Fruit fly (Drosophila melanogaster): ENCODE results near the gene PTPMT1.

PTPMT1 gene

dm6 chr3R:23757912-23758607, at the start of gene PTPMT1, which contains the start of gene Hrd3 (continued):
- peak; percentile 99 for TF ChIP-seq tio (GFP tag; optimal IDR thresholded peaks at IDR 0.05)
- no peak for TF ChIP-seq h (optimal IDR thresholded peaks at IDR 0.05)
- TF ChIP-seq ATbp (GFP tag; optimal IDR thresholded peaks at IDR 0.05), result peak; percentile 96
- TF ChIP-seq CG10321 (GFP tag; IDR thresholded peaks at IDR 0.05), result peak; percentile 70
- TF ChIP-seq Adf1 (GFP tag; IDR thresholded peaks at IDR 0.05), result peak; percentile 79
- TF ChIP-seq CG8388 (GFP tag; optimal IDR thresholded peaks at IDR 0.05), result peak; percentile 97
- TF ChIP-seq CG18764 (GFP tag; optimal IDR thresholded peaks at IDR 0.05), result peak; percentile 96
- peak; percentile 93 for TF ChIP-seq CG3726 (GFP tag; IDR thresholded peaks at IDR 0.05)
- peak; percentile 98 for TF ChIP-seq caup (GFP tag; optimal IDR thresholded peaks at IDR 0.05; ENCODE audit: severe bottlenecking)
- peak; percentile 83 for TF ChIP-seq ERR (GFP tag; optimal IDR thresholded peaks at IDR 0.05)
- peak; percentile 92 for TF ChIP-seq CG7357 (GFP tag; IDR thresholded peaks at IDR 0.05)
- TF ChIP-seq luna (GFP tag; optimal IDR thresholded peaks at IDR 0.05), result peak; percentile 82
- peak; percentile 86 for TF ChIP-seq CG17912 (GFP tag; optimal IDR thresholded peaks at IDR 0.05)
- TF ChIP-seq Med (GFP tag), result peak; percentile 99
- TF ChIP-seq gcm (GFP tag; optimal IDR thresholded peaks at IDR 0.05), result peak; percentile 97
- TF ChIP-seq CG3838 (GFP tag; optimal IDR thresholded peaks at IDR 0.05), result peak; percentile 97
- peak; percentile 98 for TF ChIP-seq chn (GFP tag; optimal IDR thresholded peaks at IDR 0.05)
- TF ChIP-seq kay (GFP tag; optimal IDR thresholded peaks at IDR 0.05), result peak; percentile 98
- TF ChIP-seq Rx (GFP tag; IDR thresholded peaks at IDR 0.05), result peak; percentile 89; the same call in 1 of the 2 replicates
- TF ChIP-seq D19B (GFP tag; optimal IDR thresholded peaks at IDR 0.05), result peak; percentile 96
- TF ChIP-seq Ssrp (tag; optimal IDR thresholded peaks at IDR 0.05), result peak; percentile 99
- TF ChIP-seq Lhr (GFP tag; optimal IDR thresholded peaks at IDR 0.05), result peak; percentile 96
- TF ChIP-seq CG10654 (GFP tag; optimal IDR thresholded peaks at IDR 0.05), result peak; percentile 98
- peak; percentile 71 for TF ChIP-seq Sry-δ (GFP tag; optimal IDR thresholded peaks at IDR 0.05)
- TF ChIP-seq slou (GFP tag; optimal IDR thresholded peaks at IDR 0.05), result peak; percentile 98
- TF ChIP-seq ap (GFP tag; IDR thresholded peaks at IDR 0.05), result peak; percentile 92
- TF ChIP-seq Six4 (GFP tag; optimal IDR thresholded peaks at IDR 0.05), result peak; percentile 98
- peak; percentile 97 for TF ChIP-seq gsb-n (tag; optimal IDR thresholded peaks at IDR 0.05)
- peak; percentile 91 for TF ChIP-seq Optix (GFP tag; IDR thresholded peaks at IDR 0.05)
- peak; percentile 91 for TF ChIP-seq jigr1 (GFP tag; IDR thresholded peaks at IDR 0.05)
- TF ChIP-seq nerfin-1 (tag; optimal IDR thresholded peaks at IDR 0.05), result peak; percentile 98
- peak; percentile 84 for TF ChIP-seq CG1024 (GFP tag; IDR thresholded peaks at IDR 0.05)
- peak; percentile 99 for TF ChIP-seq HLH54F (GFP tag; optimal IDR thresholded peaks at IDR 0.05)
- peak; percentile 99 for TF ChIP-seq gem (tag; optimal IDR thresholded peaks at IDR 0.05)
- peak; percentile 94 for TF ChIP-seq ken (GFP tag; IDR thresholded peaks at IDR 0.05)
- no peak for TF ChIP-seq unc-4 (GFP tag; IDR thresholded peaks at IDR 0.05; ENCODE audit: partially characterized antibody)
- peak; percentile 100 for TF ChIP-seq nmo (GFP tag; optimal IDR thresholded peaks at IDR 0.05)
- peak; percentile 98 for TF ChIP-seq CG9215 (GFP tag; IDR thresholded peaks at IDR 0.05)
- TF ChIP-seq emc (GFP tag; optimal IDR thresholded peaks at IDR 0.05), result peak; percentile 95
- TF ChIP-seq vvl (GFP tag; IDR thresholded peaks at IDR 0.05), result peak; percentile 96
- TF ChIP-seq Atf6 (GFP tag; IDR thresholded peaks at IDR 0.05), result peak; percentile 97
- TF ChIP-seq Ptx1 (GFP tag; IDR thresholded peaks at IDR 0.05), result peak; percentile 98
- TF ChIP-seq CG11247 (GFP tag; IDR thresholded peaks at IDR 0.05), result peak; percentile 96
- peak; percentile 98 for TF ChIP-seq NfI (GFP tag; optimal IDR thresholded peaks at IDR 0.05)
- peak; percentile 98 for TF ChIP-seq dysf (GFP tag; IDR thresholded peaks at IDR 0.05)
- TF ChIP-seq Nf-YB (GFP tag; optimal IDR thresholded peaks at IDR 0.05), result peak; percentile 89
- TF ChIP-seq gce (GFP tag; IDR thresholded peaks at IDR 0.05), result peak; percentile 87; the same call in 2 of the 3 replicates
- peak; percentile 93 for TF ChIP-seq schlank (tag; optimal IDR thresholded peaks at IDR 0.05)
- peak; percentile 98 for TF ChIP-seq row (GFP tag; IDR thresholded peaks at IDR 0.05)
- peak; percentile 84 for TF ChIP-seq Kr (GFP tag; optimal IDR thresholded peaks at IDR 0.05)
- TF ChIP-seq CG14965 (GFP tag; optimal IDR thresholded peaks at IDR 0.05; ENCODE audit: borderline replicate concordance), result peak; percentile 70
